Worm (Caenorhabditis elegans) whole organism, mixed stage, embryonic: ENCODE measurements around the gene F10E7.1.
"Not testable (repeated sequence)": the region's sequence is repeated elsewhere in the genome, so short reads cannot be mapped to it uniquely, and the experiment has no call there.

Experiments
- M03D4.4 ChIP-seq: sonication (generic microtip); optimal IDR thresholded peaks from 2 replicates; lab custom pipeline; 2017; ENCODE audit warnings: mild to moderate bottlenecking, missing genetic modification characterization, missing compliant biosample characterization
- bed-3 ChIP-seq: fragments of 200-800 bp; sonication (Bioruptor generic); optimal IDR thresholded peaks from 3 replicates; lab custom pipeline; 2018; ENCODE audit warnings: mild to moderate bottlenecking, missing genetic modification characterization, moderate library complexity, missing compliant biosample characterization
- blmp-1 ChIP-seq: fragments of 150-350 bp; optimal IDR thresholded peaks from 2 replicates; lab custom pipeline; 2014; ENCODE audit warnings: missing biosample characterization, missing genetic modification characterization
- ceh-39 ChIP-seq: fragments of 150-350 bp; optimal IDR thresholded peaks from 2 replicates; lab custom pipeline; 2014; ENCODE audit warnings: missing biosample characterization, missing genetic modification characterization
- ceh-43 ChIP-seq: fragments of 200-800 bp; sonication (Bioruptor generic); optimal IDR thresholded peaks from 2 replicates; lab custom pipeline; 2018; ENCODE audit warnings: mild to moderate bottlenecking, missing genetic modification characterization, moderate library complexity, missing compliant biosample characterization
- ceh-83 ChIP-seq: fragments of 200-800 bp; sonication (Bioruptor generic); optimal IDR thresholded peaks from 2 replicates; lab custom pipeline; 2018; ENCODE audit warnings: mild to moderate bottlenecking, missing genetic modification characterization, missing compliant biosample characterization
- ces-1 ChIP-seq: fragments of 150-350 bp; optimal IDR thresholded peaks from 2 replicates; lab custom pipeline; 2014; ENCODE audit warnings: missing biosample characterization, missing genetic modification reagents, missing genetic modification characterization
- cnd-1 ChIP-seq: fragments of 200-800 bp; sonication (Bioruptor generic); optimal IDR thresholded peaks from 2 replicates; lab custom pipeline; 2018; ENCODE audit warnings: mild to moderate bottlenecking, missing genetic modification characterization, missing compliant biosample characterization
- drap-1 ChIP-seq: fragments of 200-800 bp; sonication (Bioruptor generic); optimal IDR thresholded peaks from 3 replicates; lab custom pipeline; 2018; ENCODE audit warnings: mild to moderate bottlenecking, missing genetic modification characterization, missing compliant biosample characterization
- elt-1 ChIP-seq: sonication (generic microtip); optimal IDR thresholded peaks from 2 replicates; lab custom pipeline; 2017; ENCODE audit warnings: missing genetic modification characterization, mild to moderate bottlenecking, missing compliant biosample characterization, antibody characterized with exemption, moderate library complexity, borderline replicate concordance; ENCODE audit not compliant: insufficient read depth
- flh-1 ChIP-seq: fragments of 200-800 bp; sonication (Bioruptor generic); optimal IDR thresholded peaks from 2 replicates; lab custom pipeline; 2018; ENCODE audit warnings: mild to moderate bottlenecking, missing genetic modification characterization, moderate library complexity, missing compliant biosample characterization
- ham-2 ChIP-seq: fragments of 200-800 bp; sonication (Bioruptor generic); optimal IDR thresholded peaks from 2 replicates; lab custom pipeline; 2018; ENCODE audit warnings: mild to moderate bottlenecking, missing genetic modification characterization, missing compliant biosample characterization
- hlh-1 ChIP-seq: fragments of 150-350 bp; optimal IDR thresholded peaks from 2 replicates; lab custom pipeline; 2014; ENCODE audit warnings: missing biosample characterization, missing genetic modification reagents, missing genetic modification characterization
- lin-13 ChIP-seq: fragments of 150-350 bp; optimal IDR thresholded peaks from 2 replicates; lab custom pipeline; 2014; ENCODE audit warnings: missing biosample characterization, missing genetic modification characterization
- lsy-2 ChIP-seq: fragments of 150-350 bp; optimal IDR thresholded peaks from 2 replicates; lab custom pipeline; 2014; ENCODE audit warnings: missing biosample characterization, missing genetic modification characterization
- mab-5 ChIP-seq: fragments of 150-350 bp; optimal IDR thresholded peaks from 2 replicates; lab custom pipeline; 2014; ENCODE audit warnings: missing biosample characterization, missing genetic modification characterization
- mep-1 ChIP-seq: fragments of 150-350 bp; optimal IDR thresholded peaks from 2 replicates; lab custom pipeline; 2017; ENCODE audit warnings: missing biosample characterization, missing genetic modification reagents, missing genetic modification characterization, inconsistent platforms
- mls-2 ChIP-seq: sonication (generic microtip); optimal IDR thresholded peaks from 2 replicates; lab custom pipeline; 2016; ENCODE audit warnings: mild to moderate bottlenecking, missing genetic modification characterization, moderate library complexity, missing compliant biosample characterization
- nhr-12 ChIP-seq: fragments of 150-350 bp; optimal IDR thresholded peaks from 2 replicates; lab custom pipeline; 2014; ENCODE audit warnings: missing biosample characterization, missing genetic modification characterization
- nhr-2 ChIP-seq: fragments of 150-350 bp; optimal IDR thresholded peaks from 2 replicates; lab custom pipeline; 2014; ENCODE audit warnings: missing biosample characterization, missing genetic modification characterization
- nhr-237 ChIP-seq: fragments of 150-350 bp; optimal IDR thresholded peaks from 2 replicates; lab custom pipeline; 2014; ENCODE audit warnings: missing biosample characterization, missing genetic modification characterization
- nhr-28 ChIP-seq: fragments of 150-350 bp; optimal IDR thresholded peaks from 2 replicates; lab custom pipeline; 2014; ENCODE audit warnings: missing biosample characterization, missing genetic modification characterization
- nhr-76 ChIP-seq: sonication (generic microtip); optimal IDR thresholded peaks from 2 replicates; lab custom pipeline; 2017; ENCODE audit warnings: missing biosample characterization, missing genetic modification characterization
- pha-4 ChIP-seq: fragments of 150-350 bp; optimal IDR thresholded peaks from 2 replicates; lab custom pipeline; 2018; ENCODE audit warnings: missing biosample characterization, missing genetic modification reagents, missing genetic modification characterization
- sem-2 ChIP-seq: fragments of 200-800 bp; sonication (Bioruptor generic); optimal IDR thresholded peaks from 2 replicates; lab custom pipeline; 2018; ENCODE audit warnings: mild to moderate bottlenecking, missing genetic modification characterization, missing compliant biosample characterization
- snpc-4 ChIP-seq: fragments of 150-350 bp; optimal IDR thresholded peaks from 2 replicates; lab custom pipeline; 2014; ENCODE audit warnings: missing biosample characterization, missing genetic modification characterization
- sptf-1 ChIP-seq: sonication (generic microtip); optimal IDR thresholded peaks from 2 replicates; lab custom pipeline; 2017; ENCODE audit warnings: mild to moderate bottlenecking, missing genetic modification characterization, moderate library complexity, missing compliant biosample characterization
- tbx-8 ChIP-seq: fragments of 200-800 bp; sonication (Bioruptor generic); optimal IDR thresholded peaks from 2 replicates; lab custom pipeline; 2018; ENCODE audit warnings: mild to moderate bottlenecking, missing genetic modification characterization, moderate library complexity, missing compliant biosample characterization
- unc-120 ChIP-seq: sonication (generic microtip); optimal IDR thresholded peaks from 2 replicates; lab custom pipeline; 2017; ENCODE audit warnings: missing genetic modification characterization, missing compliant biosample characterization; ENCODE audit not compliant: poor library complexity, severe bottlenecking
- unc-39 ChIP-seq: fragments of 150-350 bp; optimal IDR thresholded peaks from 2 replicates; lab custom pipeline; 2014; ENCODE audit warnings: missing biosample characterization, missing genetic modification characterization
- unc-62 ChIP-seq: fragments of 150-350 bp; optimal IDR thresholded peaks from 2 replicates; lab custom pipeline; 2014; ENCODE audit warnings: missing biosample characterization, missing genetic modification reagents, missing genetic modification characterization
- zip-8 ChIP-seq: fragments of 150-350 bp; optimal IDR thresholded peaks from 2 replicates; lab custom pipeline; 2014; ENCODE audit warnings: missing biosample characterization, missing genetic modification characterization
- ztf-11 ChIP-seq: fragments of 150-350 bp; optimal IDR thresholded peaks from 2 replicates; lab custom pipeline; 2014; ENCODE audit warnings: missing biosample characterization, missing genetic modification characterization

Gene F10E7.1

ce11 chrII:7126457-7126856, at the start of gene F10E7.1:
Gene F10E7.1, plus strand, starts transcription at chrII:7126757.
- TF ChIP-seq mls-2 (tag; lab: Kevin White, UChicago) (no peak), sem-2 (GFP tag; lab: Kevin White, UChicago) (no peak), zip-8 (no peak), M03D4.4 (no peak), bed-3 (no peak), lin-13 (no peak), ceh-43 (GFP tag; lab: Kevin White, UChicago) (no peak), blmp-1 (tag; lab: Kevin White, UChicago) (no peak), flh-1 (GFP tag; lab: Kevin White, UChicago) (no peak), nhr-237 (tag; lab: Kevin White, UChicago) (no peak), snpc-4 (tag; lab: Kevin White, UChicago) (no peak)

- not testable (repeated sequence) for TF ChIP-seq mab-5; elt-1 (tag; lab: Kevin White, UChicago); nhr-12 (tag; lab: Kevin White, UChicago)
These were observed 42.5 kb upstream of the F10E7.1 start, which contains the start of the genes T02G5.14 and T02G5.15 for ce11 chrII:7084021-7084420. Gene T02G5.14, plus strand, starts transcription at chrII:7084321. Gene T02G5.15, plus strand, starts transcription at chrII:7084321.

- no peak for TF ChIP-seq nhr-12 (tag; lab: Kevin White, UChicago)
- TF ChIP-seq ces-1 (GFP tag; lab: Kevin White, UChicago), result peak; percentile 9
These were observed 36.5 kb upstream of the F10E7.1 start for ce11 chrII:7090085-7090484.

ce11 chrII:7090852-7091251, 35.7 kb upstream of the F10E7.1 start:
- TF ChIP-seq cnd-1 (tag; lab: Kevin White, UChicago) (peak; percentile 21), zip-8 (peak; percentile 93), snpc-4 (tag; lab: Kevin White, UChicago) (no peak), nhr-2 (peak; percentile 78)
- TF ChIP-seq, all 35 proteins: peak for 3

ce11 chrII:7093339-7093821, 33.2 kb upstream of the F10E7.1 start, which contains the start of gene T02G5.3:
Gene T02G5.3, plus strand, starts transcription at chrII:7093389.
- TF ChIP-seq snpc-4 (tag; lab: Kevin White, UChicago) (no peak), hlh-1 (no peak), ceh-43 (GFP tag; lab: Kevin White, UChicago) (no peak), nhr-2 (no peak), blmp-1 (tag; lab: Kevin White, UChicago) (no peak), ces-1 (GFP tag; lab: Kevin White, UChicago) (no peak), unc-39 (tag; lab: Kevin White, UChicago) (no peak), mls-2 (tag; lab: Kevin White, UChicago) (no peak), ceh-83 (GFP tag; lab: Kevin White, UChicago) (no peak), nhr-28 (no peak), elt-1 (tag; lab: Kevin White, UChicago) (no peak), mep-1 (tag; lab: Kevin White, UChicago) (no peak), tbx-8 (no peak), ztf-11 (tag; lab: Kevin White, UChicago) (no peak), flh-1 (GFP tag; lab: Kevin White, UChicago) (no peak), M03D4.4 (no peak), drap-1 (GFP tag; lab: Kevin White, UChicago) (no peak), ceh-39 (tag; lab: Kevin White, UChicago) (no peak), nhr-76 (no peak), mab-5 (no peak)

- TF ChIP-seq bed-3 (no peak), mep-1 (tag; lab: Kevin White, UChicago) (no peak), ceh-39 (tag; lab: Kevin White, UChicago) (no peak), mab-5 (no peak), lsy-2 (no peak), unc-120 (tag; lab: Kevin White, UChicago) (no peak), unc-62 (GFP tag; lab: Kevin White, UChicago) (no peak), snpc-4 (tag; lab: Kevin White, UChicago) (no peak), pha-4 (tag; lab: Kevin White, UChicago) (no peak), ceh-83 (GFP tag; lab: Kevin White, UChicago) (no peak), elt-1 (tag; lab: Kevin White, UChicago) (no peak), zip-8 (no peak), sem-2 (GFP tag; lab: Kevin White, UChicago) (no peak), mls-2 (tag; lab: Kevin White, UChicago) (no peak), ceh-43 (GFP tag; lab: Kevin White, UChicago) (no peak), nhr-76 (no peak), nhr-28 (no peak), ham-2 (GFP tag; lab: Kevin White, UChicago) (no peak), sptf-1 (tag; lab: Kevin White, UChicago) (no peak)
- TF ChIP-seq, all 35 proteins: peak for 0
These were observed 30.6 kb upstream of the F10E7.1 start for ce11 chrII:7095970-7096369.
